Worm (Caenorhabditis elegans): ENCODE data around the gene Y38E10A.1.

DNA sequence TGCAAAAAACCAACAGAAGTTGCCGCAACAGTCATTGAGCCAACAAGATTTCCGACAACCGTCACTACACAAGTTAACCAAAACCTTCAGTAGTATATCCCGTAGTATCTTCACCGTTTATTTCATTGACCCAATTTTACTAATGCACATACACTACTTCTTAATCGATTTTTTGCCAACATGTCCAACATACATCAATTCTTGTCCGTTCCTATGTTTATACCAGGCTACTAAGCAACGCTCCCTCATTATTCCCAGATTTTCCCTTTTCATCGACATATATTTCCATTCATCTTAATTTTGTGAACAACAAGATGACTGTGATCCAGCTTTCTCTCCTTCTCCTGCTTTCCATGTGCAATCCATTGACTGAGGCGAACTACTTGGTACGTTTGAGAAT is 4.6 kb downstream of the Y38E10A.1 start, which contains the start of gene F49C5.7:
- TF ChIP-seq fkh-10 (GFP tag; optimal IDR thresholded peaks at IDR 0.05): no peak
- TF ChIP-seq lsy-2 (tag; optimal IDR thresholded peaks at IDR 0.05): no peak
- no peak for TF ChIP-seq F49E8.2 (tag; optimal IDR thresholded peaks at IDR 0.05; ENCODE audit: borderline replicate concordance)
